Comparison of ENCODE assay signal across 3 worm cellular contexts in genomic region chrV:7432441-7433146, ce11.
TF ChIP-seq lines count a peak whose summit lies in the region.

No protein-coding gene starts in this region.

TF ChIP-seq in whole organism, L1 larva, 84 proteins besides CTCF, POLR2A, EP300 and RAD21 (continued from another document):
- TF ChIP-seq ceh-8 (GFP tag; optimal IDR thresholded peaks at IDR 0.05; lab: Kevin White, UChicago) (no peak), ceh-82 (tag; optimal IDR thresholded peaks at IDR 0.05; lab: Kevin White, UChicago) (no peak), nhr-71 (tag; optimal IDR thresholded peaks at IDR 0.05; lab: Kevin White, UChicago) (no peak), nhr-20 (tag; optimal IDR thresholded peaks at IDR 0.05; lab: Kevin White, UChicago) (peak; percentile 6), ceh-63 (GFP tag; optimal IDR thresholded peaks at IDR 0.05; lab: Kevin White, UChicago) (no peak), elt-2 (tag; optimal IDR thresholded peaks at IDR 0.05; lab: Kevin White, UChicago) (peak; percentile 5), hlh-17 (GFP tag; optimal IDR thresholded peaks at IDR 0.05; lab: Kevin White, UChicago; ENCODE audit: borderline replicate concordance) (no peak), nhr-76 (tag; optimal IDR thresholded peaks at IDR 0.05; lab: Kevin White, UChicago) (no peak), lsy-2 (tag; optimal IDR thresholded peaks at IDR 0.05; lab: Kevin White, UChicago) (no peak), sox-4 (tag; optimal IDR thresholded peaks at IDR 0.05; lab: Kevin White, UChicago) (no peak), irx-1 (tag; optimal IDR thresholded peaks at IDR 0.05; lab: Kevin White, UChicago) (no peak)
TF ChIP-seq in whole organism, L1 larva: peak in this region for 10.

TF ChIP-seq in whole organism, L4 larva, 104 proteins besides CTCF, POLR2A, EP300 and RAD21 (continued from another document):
- TF ChIP-seq Y48G9A.11 (GFP tag; IDR thresholded peaks at IDR 0.05; lab: Robert Waterston, UW) (peak; percentile 38; the same call in 1 of the 2 replicates), pha-4 (GFP tag; IDR thresholded peaks at IDR 0.05; lab: Robert Waterston, UW) (peak; percentile 39; the same call in 1 of the 2 replicates), pha-4 (tag; optimal IDR thresholded peaks at IDR 0.05; lab: Kevin White, UChicago) (no peak), dve-1 (tag; optimal IDR thresholded peaks at IDR 0.05; lab: Kevin White, UChicago; ENCODE audit: insufficient read depth) (peak; percentile 69), mxl-2 (GFP tag; conservative IDR thresholded peaks at IDR 0.05; lab: Robert Waterston, UW) (no peak), ceh-32 (tag; optimal IDR thresholded peaks at IDR 0.05; lab: Kevin White, UChicago; ENCODE audit: poor library complexity) (no peak), zfp-3 (GFP tag; conservative IDR thresholded peaks at IDR 0.05; lab: Robert Waterston, UW) (peak; percentile 90), aly-2 (tag; optimal IDR thresholded peaks at IDR 0.05; lab: Kevin White, UChicago) (no peak), ceh-62 (tag; optimal IDR thresholded peaks at IDR 0.05; lab: Kevin White, UChicago) (no peak), lim-7 (GFP tag; IDR thresholded peaks at IDR 0.05; lab: Robert Waterston, UW) (0 out of 2 replicates have a peak, but pooled peaks have one; percentile 42), mes-2 (tag; optimal IDR thresholded peaks at IDR 0.05; lab: Kevin White, UChicago; ENCODE audit: poor library complexity, severe bottlenecking) (peak; percentile 29), ceh-28 (tag; optimal IDR thresholded peaks at IDR 0.05; lab: Kevin White, UChicago) (no peak), daf-16 (GFP tag; optimal IDR thresholded peaks at IDR 0.05; lab: Kevin White, UChicago) (peak in 1 of 2 experiments; percentile 27), daf-16 (tag; optimal IDR thresholded peaks at IDR 0.05; lab: Kevin White, UChicago) (peak; percentile 37), pqm-1 (tag; optimal IDR thresholded peaks at IDR 0.05; lab: Kevin White, UChicago) (no peak), Y5F2A.4 (GFP tag; optimal IDR thresholded peaks at IDR 0.05; lab: Kevin White, UChicago) (peak; percentile 29), spr-1 (tag; optimal IDR thresholded peaks at IDR 0.05; lab: Kevin White, UChicago) (peak; percentile 40), hlh-11 (tag; optimal IDR thresholded peaks at IDR 0.05; lab: Kevin White, UChicago) (peak; percentile 63), madf-5 (GFP tag; IDR thresholded peaks at IDR 0.05; lab: Robert Waterston, UW) (peak; percentile 9 to 66; a peak in 1 of 4 replicates), aha-1 (tag; lab: Kevin White, UChicago) (peak; percentile 90), daf-8 (GFP tag; IDR thresholded peaks at IDR 0.05; lab: Robert Waterston, UW) (0 out of 2 replicates have a peak, but pooled peaks have one; percentile 50), nhr-102 (tag; optimal IDR thresholded peaks at IDR 0.05; lab: Kevin White, UChicago) (peak; percentile 68), duxl-1 (tag; optimal IDR thresholded peaks at IDR 0.05; lab: Kevin White, UChicago; ENCODE audit: poor library complexity) (peak; percentile 35), zip-11 (GFP tag; IDR thresholded peaks at IDR 0.05; lab: Robert Waterston, UW) (no peak), unc-62 (GFP tag; optimal IDR thresholded peaks at IDR 0.05 in 1 of 2; lab: Kevin White, UChicago) (peak in 1 of 2 experiments; percentile 74), unc-62 (tag; optimal IDR thresholded peaks at IDR 0.05; lab: Kevin White, UChicago) (no peak), daf-19 (GFP tag; conservative IDR thresholded peaks at IDR 0.05; lab: Robert Waterston, UW) (no peak), php-3 (GFP tag; IDR thresholded peaks at IDR 0.05; lab: Robert Waterston, UW) (peak; percentile 60), ceh-44 (GFP tag; IDR thresholded peaks at IDR 0.05; lab: Robert Waterston, UW) (no peak), tra-1 (GFP tag; IDR thresholded peaks at IDR 0.05; lab: Robert Waterston, UW) (peak; percentile 62), saeg-2 (GFP tag; IDR thresholded peaks at IDR 0.05; lab: Robert Waterston, UW) (no peak), ama-1 (optimal IDR thresholded peaks at IDR 0.05; lab: Kevin White, UChicago) (peak; percentile 73)

TF ChIP-seq in whole organism, young adult, 124 proteins besides CTCF, POLR2A, EP300 and RAD21 (continued from another document):
- TF ChIP-seq nfyb-1 (GFP tag; IDR thresholded peaks at IDR 0.05; lab: Robert Waterston, UW) (peak; percentile 79), madf-3 (GFP tag; IDR thresholded peaks at IDR 0.05; lab: Robert Waterston, UW) (0 out of 2 replicates have a peak, but pooled peaks have one; percentile 2), let-607 (tag; optimal IDR thresholded peaks at IDR 0.05; lab: Kevin White, UChicago) (peak in 1 of 2 experiments; percentile 42), F57C9.4 (tag; optimal IDR thresholded peaks at IDR 0.05; lab: Kevin White, UChicago) (peak; percentile 50), ekl-4 (GFP tag; IDR thresholded peaks at IDR 0.05; lab: Robert Waterston, UW) (0 out of 2 replicates have a peak, but pooled peaks have one; percentile 8), B0035.1 (tag; optimal IDR thresholded peaks at IDR 0.05; lab: Kevin White, UChicago) (peak; percentile 21), cebp-1 (GFP tag; IDR thresholded peaks at IDR 0.05; lab: Robert Waterston, UW) (no peak; the same call in 1 of the 2 replicates), cebp-1 (tag; optimal IDR thresholded peaks at IDR 0.05; lab: Kevin White, UChicago) (peak; percentile 70), ceh-79 (tag; optimal IDR thresholded peaks at IDR 0.05; lab: Kevin White, UChicago) (peak; percentile 21), ceh-40 (GFP tag; IDR thresholded peaks at IDR 0.05; lab: Robert Waterston, UW) (0 out of 2 replicates have a peak, but pooled peaks have one; percentile 6), ceh-27 (GFP tag; optimal IDR thresholded peaks at IDR 0.05; lab: Kevin White, UChicago) (peak; percentile 9), him-1 (tag; optimal IDR thresholded peaks at IDR 0.05; lab: Kevin White, UChicago) (no peak), cebp-2 (GFP tag; IDR thresholded peaks at IDR 0.05; lab: Robert Waterston, UW) (no peak), chd-7 (tag; optimal IDR thresholded peaks at IDR 0.05; lab: Kevin White, UChicago) (peak; percentile 82), rcor-1 (GFP tag; IDR thresholded peaks at IDR 0.05; lab: Robert Waterston, UW) (no peak), Y56A3A.18 (GFP tag; IDR thresholded peaks at IDR 0.05; lab: Robert Waterston, UW) (peak; percentile 56), nfya-2 (GFP tag; IDR thresholded peaks at IDR 0.05; lab: Robert Waterston, UW) (0 out of 2 replicates have a peak, but pooled peaks have one; percentile 38), K12H6.12 (tag; optimal IDR thresholded peaks at IDR 0.05; lab: Kevin White, UChicago) (peak; percentile 2), ztf-25 (GFP tag; IDR thresholded peaks at IDR 0.05; lab: Robert Waterston, UW) (no peak), F55B11.4 (tag; optimal IDR thresholded peaks at IDR 0.05; lab: Kevin White, UChicago; ENCODE audit: borderline replicate concordance, insufficient read depth) (no peak), hlh-12 (tag; optimal IDR thresholded peaks at IDR 0.05; lab: Kevin White, UChicago) (no peak), mxl-1 (tag; optimal IDR thresholded peaks at IDR 0.05; lab: Kevin White, UChicago) (peak; percentile 4), fkh-3 (tag; optimal IDR thresholded peaks at IDR 0.05; lab: Kevin White, UChicago) (peak; percentile 1), madf-6 (GFP tag; IDR thresholded peaks at IDR 0.05; lab: Robert Waterston, UW) (peak; percentile 22; the same call in 1 of the 2 replicates), lin-40 (tag; optimal IDR thresholded peaks at IDR 0.05; lab: Kevin White, UChicago) (no peak), pbrm-1 (GFP tag; IDR thresholded peaks at IDR 0.05; lab: Robert Waterston, UW) (peak; percentile 64; the same call in 1 of the 2 replicates), Y95B8A.8 (GFP tag; IDR thresholded peaks at IDR 0.05; lab: Robert Waterston, UW) (peak; percentile 63; the same call in 1 of the 2 replicates)
